Worm (Caenorhabditis elegans) whole organism, midembryonic: ENCODE data around the gene sri-4.

Experiments used
- ref-1 ChIP-seq: fragments of 200-800 bp; sonication (Bioruptor generic); conservative IDR thresholded peaks from 2 replicates; pipeline ENCODE4 v1.3.6; 2022; ENCODE audit warnings: missing genetic modification reagents, missing genetic modification characterization, missing compliant biosample characterization
- tab-1 ChIP-seq: fragments of 200-800 bp; sonication (Bioruptor generic); IDR thresholded peaks from 2 replicates; pipeline ENCODE4 v1.3.6; 2022; ENCODE audit warnings: missing genetic modification characterization, missing compliant biosample characterization
- ztf-29 ChIP-seq: fragments of 200-800 bp; sonication (Bioruptor generic); IDR thresholded peaks from 2 replicates; pipeline ENCODE4 v1.3.6; 2022; ENCODE audit warnings: missing genetic modification reagents, missing genetic modification characterization, missing compliant biosample characterization

DNA sequence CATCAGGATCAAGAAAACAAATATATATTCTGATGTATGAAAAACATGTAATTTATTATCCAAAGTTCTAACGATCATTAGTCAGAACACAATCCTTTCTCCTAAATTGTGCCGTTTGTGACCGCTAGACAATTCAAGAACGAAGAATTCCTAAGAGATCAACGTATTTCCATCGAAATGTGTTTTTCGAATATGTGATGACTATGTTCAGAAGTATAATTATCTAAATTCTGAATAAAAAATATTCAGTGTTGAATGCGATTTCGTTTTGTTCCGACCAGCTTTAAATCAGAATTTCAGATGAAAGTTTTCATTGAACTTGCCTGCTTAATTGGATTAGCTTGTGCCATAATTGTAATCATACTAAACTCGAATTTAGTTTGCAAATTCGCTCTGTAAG is 45.9 kb upstream of the sri-4 start, which contains the start of gene srbc-37:
- TF ChIP-seq ref-1 (GFP tag; lab: Robert Waterston, UW) (no peak), tab-1 (GFP tag; lab: Robert Waterston, UW) (no peak), ztf-29 (no peak)
